Worm (Caenorhabditis elegans): ENCODE data around the gene dpy-8.

DNA sequence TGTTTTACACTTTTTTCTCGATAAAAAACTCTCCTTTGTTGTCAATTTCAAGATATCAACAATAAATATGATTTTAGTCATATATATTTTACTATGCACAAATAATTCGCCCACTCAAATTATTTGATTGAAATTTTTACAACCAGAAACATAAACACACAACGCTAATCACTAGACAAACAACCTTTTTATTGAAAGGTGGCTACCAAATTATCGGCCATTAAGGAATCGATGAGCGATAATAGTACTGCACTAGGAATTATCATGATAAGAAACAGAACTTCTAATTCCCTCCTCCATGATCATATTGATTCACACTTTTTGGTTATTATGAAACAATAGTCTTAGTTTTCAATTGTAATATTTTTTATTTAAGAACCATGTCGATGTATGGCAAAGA, 41.1 kb downstream of the dpy-8 start, which contains the start of gene C42D8.1:
- TF ChIP-seq D2030.7 (GFP tag; IDR thresholded peaks at IDR 0.05) (no peak), let-526 (GFP tag; IDR thresholded peaks at IDR 0.05) (no peak), madf-6 (GFP tag; IDR thresholded peaks at IDR 0.05) (no peak), unc-130 (GFP tag; optimal IDR thresholded peaks at IDR 0.05) (no peak)

Data from whole organism, young adult.